Worm (Caenorhabditis elegans) whole organism, L4 larva: ENCODE results near the gene rga-1.

ENCODE experiments used
- D1046.2 ChIP-seq: fragments of 200-800 bp; sonication (Bioruptor generic); IDR thresholded peaks from 2 replicates; pipeline ENCODE4 v1.3.6; 2022; ENCODE audit warnings: missing genetic modification characterization, missing compliant biosample characterization
- F49E8.2 ChIP-seq: sonication (generic microtip); optimal IDR thresholded peaks from 2 replicates; lab custom pipeline; 2016; ENCODE audit warnings: missing compliant biosample characterization, mild to moderate bottlenecking, missing genetic modification characterization, borderline replicate concordance
- R02D3.7 ChIP-seq: fragments of 150-350 bp; sonication (generic microtip); optimal IDR thresholded peaks from 3 replicates; lab custom pipeline; 2014; ENCODE audit warnings: missing biosample characterization, missing genetic modification characterization
- T26A8.4 ChIP-seq: fragments of 200-800 bp; sonication (Bioruptor generic); IDR thresholded peaks from 2 replicates; pipeline ENCODE4 v1.3.6; 2022; ENCODE audit warnings: missing genetic modification characterization, missing compliant biosample characterization
- Y75B8A.6 ChIP-seq: fragments of 200-800 bp; sonication (Bioruptor generic); IDR thresholded peaks from 2 replicates; pipeline ENCODE4 v1.3.6; 2022; ENCODE audit warnings: missing genetic modification reagents, missing genetic modification characterization, missing compliant biosample characterization
- aha-1 ChIP-seq: fragments of 150-350 bp; peaks from one replicate; lab custom pipeline; 2014; ENCODE audit warnings: missing biosample characterization, missing genetic modification characterization
- aly-2 ChIP-seq: sonication (generic microtip); optimal IDR thresholded peaks from 2 replicates; lab custom pipeline; 2018; ENCODE audit warnings: missing biosample characterization, missing genetic modification characterization
- arid-1 ChIP-seq: fragments of 200-800 bp; sonication (Bioruptor generic); conservative IDR thresholded peaks from 2 replicates; pipeline ENCODE4 v1.3.6; 2022; ENCODE audit warnings: missing genetic modification reagents, missing genetic modification characterization, missing compliant biosample characterization
- attf-4 ChIP-seq: sonication (generic microtip); optimal IDR thresholded peaks from 3 replicates; lab custom pipeline; 2017; ENCODE audit warnings: missing biosample characterization, missing genetic modification characterization
- ceh-28 ChIP-seq: fragments of 150-350 bp; optimal IDR thresholded peaks from 2 replicates; lab custom pipeline; 2014; ENCODE audit warnings: missing biosample characterization, missing genetic modification reagents, missing genetic modification characterization
- daf-16 ChIP-seq, 3 experiments: sonication (generic microtip); optimal IDR thresholded peaks; 2 replicates each; lab custom pipeline; 2016 to 2017; ENCODE audit warnings: missing genetic modification characterization in 3 of 3, missing genetic modification reagents in 3 of 3, mild to moderate bottlenecking in 2 of 3, missing compliant biosample characterization in 2 of 3, missing biosample characterization in 1 of 3, moderate library complexity in 1 of 3
- daf-8 ChIP-seq: fragments of 200-800 bp; sonication (Bioruptor generic); IDR thresholded peaks from 2 replicates; pipeline ENCODE4 v1.3.6; 2022; ENCODE audit warnings: missing genetic modification characterization, missing compliant biosample characterization
- dmd-9 ChIP-seq: fragments of 200-800 bp; sonication (Bioruptor generic); IDR thresholded peaks from 2 replicates; pipeline ENCODE4 v1.3.6; 2022; ENCODE audit warnings: missing genetic modification reagents, missing genetic modification characterization, missing compliant biosample characterization
- dve-1 ChIP-seq: sonication (generic microtip); optimal IDR thresholded peaks from 2 replicates; lab custom pipeline; 2017; ENCODE audit warnings: antibody characterized with exemption, mild to moderate bottlenecking, missing genetic modification characterization, missing compliant biosample characterization; ENCODE audit not compliant: insufficient read depth
- egl-43 ChIP-seq: fragments of 200-800 bp; sonication (Bioruptor generic); IDR thresholded peaks from 2 replicates; pipeline ENCODE4 v1.3.6; 2022; ENCODE audit warnings: missing genetic modification reagents, missing genetic modification characterization, missing compliant biosample characterization
- fkh-10 ChIP-seq: fragments of 150-350 bp; optimal IDR thresholded peaks from 2 replicates; lab custom pipeline; 2014; ENCODE audit warnings: missing biosample characterization, missing genetic modification reagents, missing genetic modification characterization
- gei-8 ChIP-seq: fragments of 200-800 bp; sonication (Bioruptor generic); optimal IDR thresholded peaks from 2 replicates; lab custom pipeline; 2018; ENCODE audit warnings: mild to moderate bottlenecking, missing genetic modification characterization, missing compliant biosample characterization
- hmg-1.1 ChIP-seq: fragments of 200-800 bp; sonication (Bioruptor generic); IDR thresholded peaks from 2 replicates; pipeline ENCODE4 v1.3.6; 2022; ENCODE audit warnings: missing genetic modification reagents, missing genetic modification characterization, missing compliant biosample characterization
- jun-1 ChIP-seq: fragments of 150-350 bp; optimal IDR thresholded peaks from 2 replicates; lab custom pipeline; 2014; ENCODE audit warnings: missing biosample characterization, missing genetic modification reagents, missing genetic modification characterization
- lin-13 ChIP-seq: fragments of 150-350 bp; optimal IDR thresholded peaks from 2 replicates; lab custom pipeline; 2014; ENCODE audit warnings: missing biosample characterization, missing genetic modification reagents, missing genetic modification characterization
- lin-39 ChIP-seq: fragments of 150-350 bp; optimal IDR thresholded peaks from 2 replicates; lab custom pipeline; 2014; ENCODE audit warnings: missing biosample characterization, missing genetic modification reagents, missing genetic modification characterization
- lsy-2 ChIP-seq, 2 experiments: fragments of 150-350 bp in 1 of 2; sonication (generic microtip) in 1 of 2; optimal IDR thresholded peaks; 2 replicates each; lab custom pipeline; 2014 to 2017; ENCODE audit warnings: missing biosample characterization in 2 of 2, missing genetic modification characterization in 2 of 2
- nhr-11 ChIP-seq: fragments of 150-350 bp; optimal IDR thresholded peaks from 2 replicates; lab custom pipeline; 2014; ENCODE audit warnings: missing biosample characterization, missing genetic modification characterization
- nhr-25 ChIP-seq: sonication (generic microtip); optimal IDR thresholded peaks from 2 replicates; lab custom pipeline; 2017; ENCODE audit warnings: missing genetic modification characterization, mild to moderate bottlenecking, missing compliant biosample characterization, antibody characterized with exemption, moderate library complexity, borderline replicate concordance; ENCODE audit not compliant: insufficient read depth
- nhr-28 ChIP-seq: fragments of 150-350 bp; optimal IDR thresholded peaks from 2 replicates; lab custom pipeline; 2014; ENCODE audit warnings: missing biosample characterization, missing genetic modification characterization
- nhr-41 ChIP-seq: fragments of 200-800 bp; sonication (Bioruptor generic); IDR thresholded peaks from 2 replicates; pipeline ENCODE4 v1.3.6; 2022; ENCODE audit warnings: missing genetic modification reagents, missing genetic modification characterization, missing compliant biosample characterization
- nhr-48 ChIP-seq: sonication (generic microtip); optimal IDR thresholded peaks from 2 replicates; lab custom pipeline; 2016; ENCODE audit warnings: mild to moderate bottlenecking, missing genetic modification characterization, missing compliant biosample characterization
- nhr-6 ChIP-seq: fragments of 150-350 bp; optimal IDR thresholded peaks from 2 replicates; lab custom pipeline; 2014; ENCODE audit warnings: missing biosample characterization, missing genetic modification characterization
- nhr-76 ChIP-seq: fragments of 150-350 bp; optimal IDR thresholded peaks from 2 replicates; lab custom pipeline; 2014; ENCODE audit warnings: missing biosample characterization, missing genetic modification characterization
- php-3 ChIP-seq: fragments of 200-800 bp; sonication (Bioruptor generic); IDR thresholded peaks from 2 replicates; pipeline ENCODE4 v1.3.6; 2022; ENCODE audit warnings: missing genetic modification reagents, missing genetic modification characterization, missing compliant biosample characterization
- pqm-1 ChIP-seq: sonication (generic microtip); optimal IDR thresholded peaks from 2 replicates; lab custom pipeline; 2017; ENCODE audit warnings: missing biosample characterization, missing genetic modification characterization
- rbr-2 ChIP-seq: sonication (generic microtip); optimal IDR thresholded peaks from 2 replicates; lab custom pipeline; 2016; ENCODE audit warnings: missing genotype, missing genetic modification characterization, missing compliant biosample characterization
- set-16 ChIP-seq: fragments of 200-800 bp; sonication (Bioruptor generic); IDR thresholded peaks from 2 replicates; pipeline ENCODE4 v1.3.6; 2022; ENCODE audit warnings: missing genetic modification reagents, missing genetic modification characterization, missing compliant biosample characterization
- spr-1 ChIP-seq: sonication (generic microtip); optimal IDR thresholded peaks from 2 replicates; lab custom pipeline; 2016; ENCODE audit warnings: mild to moderate bottlenecking, missing genetic modification characterization, missing compliant biosample characterization
- tra-1 ChIP-seq: fragments of 200-800 bp; sonication (Bioruptor generic); IDR thresholded peaks from 2 replicates; pipeline ENCODE4 v1.3.6; 2022; ENCODE audit warnings: missing genetic modification reagents, missing genetic modification characterization, missing compliant biosample characterization
- unc-130 ChIP-seq: sonication (generic microtip); optimal IDR thresholded peaks from 2 replicates; lab custom pipeline; 2016; ENCODE audit warnings: missing genetic modification reagents, missing genetic modification characterization, missing compliant biosample characterization
- unc-39 ChIP-seq: sonication (generic microtip); optimal IDR thresholded peaks from 2 replicates; lab custom pipeline; 2017; ENCODE audit warnings: missing biosample characterization, missing genetic modification characterization
- unc-62 ChIP-seq, 3 experiments: fragments of 150-350 bp in 1 of 3; sonication (generic microtip); optimal IDR thresholded peaks in 2 of 3; peaks in 1 of 3; 1 replicate in 1 of 3; 2 replicates in 2 of 3; lab custom pipeline; 2014 to 2017; ENCODE audit warnings: missing biosample characterization in 3 of 3, missing genetic modification characterization in 3 of 3, missing genetic modification reagents in 3 of 3, missing genotype in 1 of 3
- zag-1 ChIP-seq: fragments of 150-350 bp; optimal IDR thresholded peaks from 2 replicates; lab custom pipeline; 2014; ENCODE audit warnings: missing biosample characterization, missing genetic modification characterization
- zfp-3 ChIP-seq: fragments of 200-800 bp; sonication (Bioruptor generic); conservative IDR thresholded peaks from 2 replicates; pipeline ENCODE4 v1.3.6; 2022; ENCODE audit warnings: missing genetic modification reagents, missing genetic modification characterization, missing compliant biosample characterization
- zip-11 ChIP-seq: fragments of 200-800 bp; sonication (Bioruptor generic); IDR thresholded peaks from 2 replicates; pipeline ENCODE4 v1.3.6; 2022; ENCODE audit warnings: missing genetic modification characterization, missing compliant biosample characterization

Gene rga-1

ce11 chrII:11448753-11449152, 15.9 kb upstream of the rga-1 start, which contains the start of gene W02B12.1 (continued):
- TF ChIP-seq ceh-28 (tag; lab: Kevin White, UChicago) (no peak), nhr-28 (tag; lab: Kevin White, UChicago) (peak; percentile 38), pqm-1 (tag; lab: Kevin White, UChicago) (peak; percentile 78), lin-39 (tag; lab: Kevin White, UChicago) (no peak), php-3 (GFP tag; lab: Robert Waterston, UW) (no peak)

ce11 chrII:11450882-11451281, 13.8 kb upstream of the rga-1 start:
- TF ChIP-seq aha-1 (peak; percentile 4), jun-1 (tag; lab: Kevin White, UChicago) (no peak), unc-62 (GFP tag; optimal IDR thresholded peaks at IDR 0.05 in 1 of 2; lab: Kevin White, UChicago) (peak in 1 of 2 experiments; percentile 94), unc-62 (tag; optimal IDR thresholded peaks at IDR 0.05; lab: Kevin White, UChicago) (no peak)

- TF ChIP-seq R02D3.7 (tag; lab: Kevin White, UChicago) (no peak), unc-130 (GFP tag; lab: Kevin White, UChicago) (no peak), dve-1 (tag; lab: Kevin White, UChicago) (no peak), nhr-41 (GFP tag; lab: Robert Waterston, UW) (no peak), ceh-28 (tag; lab: Kevin White, UChicago) (no peak), egl-43 (GFP tag; lab: Robert Waterston, UW) (0 out of 2 replicates have a peak, but pooled peaks have one; percentile 43), set-16 (GFP tag; lab: Robert Waterston, UW) (peak; percentile 74), spr-1 (tag; lab: Kevin White, UChicago) (no peak)
- TF ChIP-seq, all 104 proteins: peak for 2
These were observed 13.0 kb upstream of the rga-1 start for ce11 chrII:11451738-11452137.

- no peak for TF ChIP-seq aly-2
- TF ChIP-seq unc-62 (GFP tag; optimal IDR thresholded peaks at IDR 0.05 in 1 of 2; lab: Kevin White, UChicago) = peak in 1 of 2 experiments; percentile 28
- no peak for TF ChIP-seq unc-62 (tag; optimal IDR thresholded peaks at IDR 0.05; lab: Kevin White, UChicago)
- peak; percentile 93 for TF ChIP-seq aha-1
- TF ChIP-seq rbr-2 (tag; lab: Kevin White, UChicago) = no peak
- no peak for TF ChIP-seq fkh-10
- TF ChIP-seq arid-1 (GFP tag; lab: Robert Waterston, UW) = no peak
- 0 out of 2 replicates have a peak, but pooled peaks have one; percentile 5 for TF ChIP-seq egl-43 (GFP tag; lab: Robert Waterston, UW)
- no peak for TF ChIP-seq nhr-11 (tag; lab: Kevin White, UChicago)
- no peak for TF ChIP-seq spr-1 (tag; lab: Kevin White, UChicago)
- no peak for TF ChIP-seq hmg-1.1
- no peak for TF ChIP-seq dve-1 (tag; lab: Kevin White, UChicago)
These were observed 12.1 kb upstream of the rga-1 start, which contains the start of gene rsp-2 for ce11 chrII:11452498-11453005. Gene rsp-2 (minus strand): TSS chrII:11452955.

DNA sequence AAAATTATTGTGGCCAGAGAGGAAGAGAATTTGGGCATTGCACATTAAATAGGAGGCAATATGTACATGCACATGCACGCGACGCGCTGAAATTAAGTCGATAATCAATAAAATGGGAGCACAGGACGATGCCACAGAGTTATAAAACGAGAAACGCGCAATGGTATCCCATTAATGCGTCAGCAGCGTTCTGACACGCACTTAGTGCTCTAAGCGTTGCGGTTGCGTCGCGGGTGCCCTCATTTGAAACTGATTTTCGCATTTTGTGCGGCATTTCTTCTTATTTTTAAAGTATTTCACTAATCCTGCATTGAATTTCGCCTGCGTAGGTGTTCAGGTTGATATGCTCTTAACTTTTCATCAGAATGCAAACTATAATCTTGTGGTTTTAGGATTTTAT, 11.7 kb upstream of the rga-1 start, which contains the start of gene rsp-1:
Gene rsp-1 (plus strand): TSS at position 338 of the 400 bp plus-strand sequence.
- TF ChIP-seq pqm-1 (tag; lab: Kevin White, UChicago) (peak; percentile 41), Y75B8A.6 (GFP tag; lab: Robert Waterston, UW) (no peak), F49E8.2 (tag; lab: Kevin White, UChicago) (peak; percentile 34), lsy-2 (tag; optimal IDR thresholded peaks at IDR 0.05; lab: Kevin White, UChicago) (peak; percentile 74 to 94), zag-1 (tag; lab: Kevin White, UChicago) (no peak), lin-13 (GFP tag; lab: Kevin White, UChicago) (peak; percentile 93), daf-8 (GFP tag; lab: Robert Waterston, UW) (no peak), attf-4 (no peak), unc-39 (no peak), nhr-48 (tag; lab: Kevin White, UChicago) (peak; percentile 82), R02D3.7 (tag; lab: Kevin White, UChicago) (no peak), nhr-76 (no peak), aha-1 (peak; percentile 96), nhr-6 (tag; lab: Kevin White, UChicago) (peak; percentile 93), tra-1 (GFP tag; lab: Robert Waterston, UW) (peak; percentile 81), zfp-3 (GFP tag; lab: Robert Waterston, UW) (peak; percentile 79; the same call in 1 of the 2 replicates), zip-11 (GFP tag; lab: Robert Waterston, UW) (no peak), T26A8.4 (peak; percentile 84), D1046.2 (GFP tag; lab: Robert Waterston, UW) (no peak), dmd-9 (GFP tag; lab: Robert Waterston, UW) (peak; percentile 83), rbr-2 (tag; lab: Kevin White, UChicago) (peak; percentile 94), daf-16 (GFP tag; optimal IDR thresholded peaks at IDR 0.05; lab: Kevin White, UChicago) (peak; percentile 15 to 28), daf-16 (tag; optimal IDR thresholded peaks at IDR 0.05; lab: Kevin White, UChicago) (peak; percentile 65), gei-8 (GFP tag; lab: Kevin White, UChicago) (no peak), nhr-25 (tag; lab: Kevin White, UChicago) (peak; percentile 75)
